Worm (Caenorhabditis elegans) whole organism, young adult: ENCODE results near the gene dpy-19.

Experiments used
- B0019.2 ChIP-seq: fragments of 200-800 bp; sonication (Bioruptor generic); conservative IDR thresholded peaks from 2 replicates; pipeline ENCODE4 v1.3.6; 2022; ENCODE audit warnings: missing genetic modification reagents, missing genetic modification characterization, missing compliant biosample characterization
- C06A6.2 ChIP-seq: fragments of 200-800 bp; sonication (Bioruptor generic); conservative IDR thresholded peaks from 2 replicates; pipeline ENCODE4 v1.3.6; 2022; ENCODE audit warnings: missing genetic modification characterization, missing compliant biosample characterization
- F23B12.7 ChIP-seq: sonication (generic microtip); optimal IDR thresholded peaks from 2 replicates; lab custom pipeline; 2017; ENCODE audit warnings: missing genetic modification characterization, mild to moderate bottlenecking, missing compliant biosample characterization, antibody characterized with exemption, moderate library complexity; ENCODE audit not compliant: insufficient read depth
- F33H1.4 ChIP-seq: fragments of 200-800 bp; sonication (Bioruptor generic); IDR thresholded peaks from 2 replicates; pipeline ENCODE4 v1.3.6; 2022; ENCODE audit warnings: missing genetic modification reagents, missing genetic modification characterization, missing compliant biosample characterization
- F55B11.4 ChIP-seq: sonication (generic microtip); optimal IDR thresholded peaks from 2 replicates; lab custom pipeline; 2016; ENCODE audit warnings: missing compliant biosample characterization, missing genetic modification characterization, borderline replicate concordance; ENCODE audit not compliant: insufficient read depth
- F57A8.1 ChIP-seq: fragments of 200-800 bp; sonication (Bioruptor generic); optimal IDR thresholded peaks from 2 replicates; lab custom pipeline; 2018; ENCODE audit warnings: mild to moderate bottlenecking, missing genetic modification characterization, moderate library complexity, missing compliant biosample characterization
- K12H6.12 ChIP-seq: fragments of 200-800 bp; sonication (Bioruptor generic); optimal IDR thresholded peaks from 2 replicates; lab custom pipeline; 2018; ENCODE audit warnings: mild to moderate bottlenecking, missing genetic modification characterization, missing compliant biosample characterization
- T26A5.8 ChIP-seq: sonication (generic microtip); optimal IDR thresholded peaks from 2 replicates; lab custom pipeline; 2016; ENCODE audit warnings: missing genetic modification characterization, missing compliant biosample characterization
- Y56A3A.18 ChIP-seq: fragments of 200-800 bp; sonication (Bioruptor generic); IDR thresholded peaks from 2 replicates; pipeline ENCODE4 v1.3.6; 2022; ENCODE audit warnings: missing genetic modification reagents, missing genetic modification characterization, missing compliant biosample characterization
- Y67H2A.10 ChIP-seq: fragments of 200-800 bp; sonication (Bioruptor generic); conservative IDR thresholded peaks from 2 replicates; pipeline ENCODE4 v1.3.6; 2022; ENCODE audit warnings: missing genetic modification reagents, missing genetic modification characterization, missing compliant biosample characterization
- Y95B8A.8 ChIP-seq: fragments of 200-800 bp; sonication (Bioruptor generic); IDR thresholded peaks from 2 replicates; pipeline ENCODE4 v1.3.6; 2022; ENCODE audit warnings: missing genetic modification reagents, missing genetic modification characterization, missing compliant biosample characterization
- ZK185.1 ChIP-seq: sonication (generic microtip); optimal IDR thresholded peaks from 2 replicates; lab custom pipeline; 2016; ENCODE audit warnings: mild to moderate bottlenecking, missing genetic modification characterization, missing compliant biosample characterization; ENCODE audit not compliant: poor library complexity, severe bottlenecking
- aptf-3 ChIP-seq: fragments of 200-800 bp; sonication (Bioruptor generic); IDR thresholded peaks from 2 replicates; pipeline ENCODE4 v1.3.6; 2022; ENCODE audit warnings: missing genetic modification characterization, missing compliant biosample characterization
- athp-1 ChIP-seq: sonication (generic microtip); optimal IDR thresholded peaks from 2 replicates; lab custom pipeline; 2017; ENCODE audit warnings: mild to moderate bottlenecking, missing genetic modification characterization, missing compliant biosample characterization
- attf-6 ChIP-seq: fragments of 200-800 bp; sonication (Bioruptor generic); IDR thresholded peaks from 2 replicates; pipeline ENCODE4 v1.3.6; 2022; ENCODE audit warnings: missing genetic modification reagents, missing genetic modification characterization, missing compliant biosample characterization
- ccch-3 ChIP-seq: fragments of 200-800 bp; sonication (Bioruptor generic); optimal IDR thresholded peaks from 2 replicates; lab custom pipeline; 2018; ENCODE audit warnings: mild to moderate bottlenecking, missing genetic modification characterization, missing compliant biosample characterization
- ceh-100 ChIP-seq: fragments of 200-800 bp; sonication (Bioruptor generic); IDR thresholded peaks from 2 replicates; pipeline ENCODE4 v1.3.6; 2022; ENCODE audit warnings: missing genetic modification reagents, missing genetic modification characterization, missing compliant biosample characterization
- ceh-27 ChIP-seq: fragments of 200-800 bp; sonication (Bioruptor generic); optimal IDR thresholded peaks from 2 replicates; lab custom pipeline; 2018; ENCODE audit warnings: mild to moderate bottlenecking, missing genetic modification characterization, moderate library complexity, missing compliant biosample characterization
- die-1 ChIP-seq: sonication (generic microtip); optimal IDR thresholded peaks from 2 replicates; lab custom pipeline; 2016; ENCODE audit warnings: missing genotype, mild to moderate bottlenecking, missing genetic modification characterization, missing compliant biosample characterization
- efl-1 ChIP-seq: fragments of 150-350 bp; optimal IDR thresholded peaks from 2 replicates; lab custom pipeline; 2014; ENCODE audit warnings: missing biosample characterization, missing genetic modification reagents, missing genetic modification characterization
- egl-44 ChIP-seq: fragments of 200-800 bp; sonication (Bioruptor generic); IDR thresholded peaks from 2 replicates; pipeline ENCODE4 v1.3.6; 2022; ENCODE audit warnings: missing genetic modification reagents, missing genetic modification characterization, missing compliant biosample characterization
- fkh-3 ChIP-seq: sonication (generic microtip); optimal IDR thresholded peaks from 2 replicates; lab custom pipeline; 2016; ENCODE audit warnings: mild to moderate bottlenecking, missing genetic modification characterization, missing compliant biosample characterization
- gei-17 ChIP-seq: fragments of 200-800 bp; sonication (Bioruptor generic); optimal IDR thresholded peaks from 2 replicates; lab custom pipeline; 2018; ENCODE audit warnings: mild to moderate bottlenecking, missing genetic modification characterization, missing compliant biosample characterization
- hmg-1.2 ChIP-seq: fragments of 200-800 bp; sonication (Bioruptor generic); IDR thresholded peaks from 2 replicates; pipeline ENCODE4 v1.3.6; 2022; ENCODE audit warnings: missing genetic modification reagents, missing genetic modification characterization, missing compliant biosample characterization
- hmg-20 ChIP-seq: fragments of 200-800 bp; sonication (Bioruptor generic); IDR thresholded peaks from 2 replicates; pipeline ENCODE4 v1.3.6; 2022; ENCODE audit warnings: missing genetic modification reagents, missing genetic modification characterization, missing compliant biosample characterization
- lag-1 ChIP-seq: fragments of 200-800 bp; sonication (Bioruptor generic); IDR thresholded peaks from 2 replicates; pipeline ENCODE4 v1.3.6; 2022; ENCODE audit warnings: missing genetic modification reagents, missing genetic modification characterization, missing compliant biosample characterization
- let-607 ChIP-seq, 2 experiments: fragments of 200-800 bp in 1 of 2; sonication (Bioruptor generic) in 1 of 2; sonication (generic microtip) in 1 of 2; optimal IDR thresholded peaks; 2 replicates each; lab custom pipeline; 2016 to 2018; ENCODE audit warnings: mild to moderate bottlenecking in 2 of 2, missing compliant biosample characterization in 2 of 2, missing genetic modification characterization in 2 of 2, moderate library complexity in 2 of 2, missing genotype in 1 of 2
- madf-10 ChIP-seq: sonication (generic microtip); optimal IDR thresholded peaks from 2 replicates; lab custom pipeline; 2016; ENCODE audit warnings: mild to moderate bottlenecking, missing genetic modification characterization, missing compliant biosample characterization
- madf-6 ChIP-seq: fragments of 200-800 bp; sonication (Bioruptor generic); IDR thresholded peaks from 2 replicates; pipeline ENCODE4 v1.3.6; 2022; ENCODE audit warnings: missing genetic modification reagents, missing genetic modification characterization, missing compliant biosample characterization
- mcd-1 ChIP-seq: fragments of 200-800 bp; sonication (Bioruptor generic); IDR thresholded peaks from 2 replicates; pipeline ENCODE4 v1.3.6; 2022; ENCODE audit warnings: missing genetic modification reagents, missing genetic modification characterization, missing compliant biosample characterization
- mes-4 ChIP-seq: sonication (generic microtip); optimal IDR thresholded peaks from 2 replicates; lab custom pipeline; 2016; ENCODE audit warnings: missing genotype, missing genetic modification characterization, missing compliant biosample characterization
- mxl-1 ChIP-seq: sonication (generic microtip); optimal IDR thresholded peaks from 2 replicates; lab custom pipeline; 2016; ENCODE audit warnings: missing genetic modification characterization, missing compliant biosample characterization
- nhr-27 ChIP-seq: fragments of 200-800 bp; sonication (Bioruptor generic); optimal IDR thresholded peaks from 2 replicates; lab custom pipeline; 2018; ENCODE audit warnings: mild to moderate bottlenecking, missing genetic modification characterization, moderate library complexity, missing compliant biosample characterization
- nhr-80 ChIP-seq: sonication (generic microtip); optimal IDR thresholded peaks from 2 replicates; lab custom pipeline; 2016; ENCODE audit warnings: missing genetic modification characterization, missing compliant biosample characterization
- nhr-90 ChIP-seq: sonication (generic microtip); optimal IDR thresholded peaks from 2 replicates; lab custom pipeline; 2016; ENCODE audit warnings: missing genotype, mild to moderate bottlenecking, missing genetic modification characterization, missing compliant biosample characterization
- pha-4 ChIP-seq: fragments of 150-350 bp; sonication (generic microtip); optimal IDR thresholded peaks from 2 replicates; lab custom pipeline; 2014; ENCODE audit warnings: missing biosample characterization, missing genetic modification reagents, missing genetic modification characterization
- rec-8 ChIP-seq, 2 experiments: sonication (generic microtip); optimal IDR thresholded peaks; 2 replicates each; lab custom pipeline; 2016; ENCODE audit warnings: mild to moderate bottlenecking in 2 of 2, missing genetic modification characterization in 2 of 2, missing genetic modification reagents in 2 of 2, missing genotype in 2 of 2, missing biosample characterization in 1 of 2, missing compliant biosample characterization in 1 of 2, moderate library complexity in 1 of 2
- snpc-1.1 ChIP-seq: sonication (generic microtip); optimal IDR thresholded peaks from 2 replicates; lab custom pipeline; 2017; ENCODE audit warnings: missing genetic modification characterization, mild to moderate bottlenecking, missing compliant biosample characterization, antibody characterized with exemption, moderate library complexity, missing genotype, missing genetic modification reagents; ENCODE audit not compliant: insufficient read depth
- snpc-1.3 ChIP-seq: sonication (generic microtip); optimal IDR thresholded peaks from 2 replicates; lab custom pipeline; 2017; ENCODE audit warnings: missing genetic modification characterization, mild to moderate bottlenecking, missing compliant biosample characterization, antibody characterized with exemption, moderate library complexity, missing genotype, missing genetic modification reagents; ENCODE audit not compliant: insufficient read depth
- snpc-4 ChIP-seq, 5 experiments: fragments of 150-350 bp in 1 of 5; sonication (generic microtip) in 4 of 5; optimal IDR thresholded peaks; 2 replicates each; lab custom pipeline; 2014 to 2018; ENCODE audit warnings: missing genetic modification characterization in 5 of 5, missing biosample characterization in 3 of 5, antibody characterized with exemption in 2 of 5, mild to moderate bottlenecking in 2 of 5, missing compliant biosample characterization in 2 of 5, missing genotype in 2 of 5, moderate library complexity in 2 of 5, missing genetic modification reagents in 1 of 5
- somi-1 ChIP-seq: fragments of 200-800 bp; sonication (Bioruptor generic); optimal IDR thresholded peaks from 2 replicates; lab custom pipeline; 2018; ENCODE audit warnings: mild to moderate bottlenecking, missing genetic modification characterization, missing compliant biosample characterization
- tbp1 ChIP-seq: fragments of 200-800 bp; sonication (Bioruptor generic); optimal IDR thresholded peaks from 2 replicates; lab custom pipeline; 2018; ENCODE audit warnings: mild to moderate bottlenecking, missing genetic modification characterization, missing compliant biosample characterization
- unc-62 ChIP-seq: fragments of 150-350 bp; optimal IDR thresholded peaks from 2 replicates; lab custom pipeline; 2014; ENCODE audit warnings: missing biosample characterization, missing genetic modification reagents, missing genetic modification characterization
- xnd-1 ChIP-seq: sonication (generic microtip); optimal IDR thresholded peaks from 2 replicates; lab custom pipeline; 2016; ENCODE audit warnings: missing genotype, missing genetic modification reagents, missing genetic modification characterization, missing compliant biosample characterization
- ztf-28 ChIP-seq: fragments of 200-800 bp; sonication (Bioruptor generic); IDR thresholded peaks from 2 replicates; pipeline ENCODE4 v1.3.6; 2022; ENCODE audit warnings: missing genetic modification reagents, missing genetic modification characterization, missing compliant biosample characterization
- ztf-6 ChIP-seq: fragments of 200-800 bp; sonication (Bioruptor generic); IDR thresholded peaks from 2 replicates; pipeline ENCODE4 v1.3.6; 2022; ENCODE audit warnings: missing genetic modification reagents, missing genetic modification characterization, missing compliant biosample characterization

dpy-19 gene

DNA sequence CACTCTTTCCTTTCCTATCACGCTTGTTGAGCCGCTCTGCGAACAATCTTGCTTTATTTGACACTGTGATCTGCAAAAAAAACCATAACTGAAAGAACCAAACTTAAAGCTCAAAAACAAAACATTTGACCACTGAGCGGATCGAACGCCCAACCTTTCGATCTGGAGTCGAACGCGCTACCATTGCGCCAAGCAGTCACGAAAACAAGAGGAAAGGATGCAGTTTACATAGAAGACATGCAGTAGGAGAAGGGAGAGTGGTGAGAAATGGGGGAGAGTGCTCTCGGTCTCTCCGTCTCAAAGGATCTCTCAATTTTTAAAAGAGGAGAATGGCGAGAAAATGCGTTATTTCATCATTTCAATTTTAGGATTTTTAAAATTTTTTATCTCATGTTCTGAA, 11.1 kb upstream of the dpy-19 start (continued):
- TF ChIP-seq ZK185.1 (tag; lab: Kevin White, UChicago) (peak; percentile 93), F33H1.4 (GFP tag; lab: Robert Waterston, UW) (peak; percentile 38; the same call in 1 of the 2 replicates), die-1 (peak; percentile 92), hmg-1.2 (GFP tag; lab: Robert Waterston, UW) (peak; percentile 80), madf-10 (tag; lab: Kevin White, UChicago) (peak; percentile 70), K12H6.12 (tag; lab: Kevin White, UChicago) (peak; percentile 63), F23B12.7 (tag; lab: Kevin White, UChicago) (peak; percentile 70), ceh-100 (GFP tag; lab: Robert Waterston, UW) (peak; percentile 55), ccch-3 (GFP tag; lab: Kevin White, UChicago) (no peak), xnd-1 (tag; lab: Kevin White, UChicago) (peak; percentile 12), tbp1 (peak; percentile 98), snpc-4 (GFP tag; optimal IDR thresholded peaks at IDR 0.05; lab: Kevin White, UChicago) (peak; percentile 53), snpc-4 (tag; optimal IDR thresholded peaks at IDR 0.05; lab: Kevin White, UChicago) (peak in 2 of 4 experiments; percentile 51), Y95B8A.8 (GFP tag; lab: Robert Waterston, UW) (0 out of 2 replicates have a peak, but pooled peaks have one; percentile 46), madf-6 (peak; percentile 66), snpc-1.3 (peak; percentile 72), mes-4 (tag; lab: Kevin White, UChicago) (peak; percentile 52), lag-1 (GFP tag; lab: Robert Waterston, UW) (no peak), let-607 (tag; optimal IDR thresholded peaks at IDR 0.05; lab: Kevin White, UChicago) (peak; percentile 26 to 51), F57A8.1 (GFP tag; lab: Kevin White, UChicago) (peak; percentile 15), nhr-90 (peak; percentile 91), nhr-27 (tag; lab: Kevin White, UChicago) (no peak), snpc-1.1 (tag; lab: Kevin White, UChicago) (peak; percentile 44), fkh-3 (tag; lab: Kevin White, UChicago) (no peak), gei-17 (peak; percentile 38), aptf-3 (peak; percentile 68; the same call in 1 of the 2 replicates), F55B11.4 (tag; lab: Kevin White, UChicago) (no peak), mcd-1 (GFP tag; lab: Robert Waterston, UW) (peak; percentile 75), hmg-20 (GFP tag; lab: Robert Waterston, UW) (peak; percentile 85), B0019.2 (GFP tag; lab: Robert Waterston, UW) (0 out of 2 replicates have a peak, but pooled peaks have one; percentile 21), nhr-80 (tag; lab: Kevin White, UChicago) (peak; percentile 34), Y67H2A.10 (GFP tag; lab: Robert Waterston, UW) (no peak), unc-62 (GFP tag; lab: Kevin White, UChicago) (no peak), mxl-1 (tag; lab: Kevin White, UChicago) (peak; percentile 91), athp-1 (peak; percentile 92), attf-6 (0 out of 2 replicates have a peak, but pooled peaks have one; percentile 27), ztf-6 (peak; percentile 36; the same call in 1 of the 2 replicates), somi-1 (GFP tag; lab: Kevin White, UChicago) (peak; percentile 54), ceh-27 (GFP tag; lab: Kevin White, UChicago) (peak; percentile 84), Y56A3A.18 (GFP tag; lab: Robert Waterston, UW) (peak; percentile 82), egl-44 (GFP tag; lab: Robert Waterston, UW) (peak; percentile 75; the same call in 1 of the 2 replicates), pha-4 (tag; lab: Kevin White, UChicago) (no peak), C06A6.2 (GFP tag; lab: Robert Waterston, UW) (no peak; the same call in 1 of the 2 replicates), T26A5.8 (tag; lab: Kevin White, UChicago) (no peak), rec-8 (tag; optimal IDR thresholded peaks at IDR 0.05; lab: Kevin White, UChicago) (peak; percentile 42 to 85), efl-1 (GFP tag; lab: Kevin White, UChicago) (peak; percentile 39), ztf-28 (GFP tag; lab: Robert Waterston, UW) (no peak)
